Worm (Caenorhabditis elegans): ENCODE data around the gene lin-33.

The lin-33 gene

ce11 chrIV:5964286-5964685 lies 33.8 kb downstream of the lin-33 start:
- TF ChIP-seq ZK546.5 (tag; optimal IDR thresholded peaks at IDR 0.05) (no peak), lin-39 (tag; optimal IDR thresholded peaks at IDR 0.05) (peak; percentile 61)

DNA sequence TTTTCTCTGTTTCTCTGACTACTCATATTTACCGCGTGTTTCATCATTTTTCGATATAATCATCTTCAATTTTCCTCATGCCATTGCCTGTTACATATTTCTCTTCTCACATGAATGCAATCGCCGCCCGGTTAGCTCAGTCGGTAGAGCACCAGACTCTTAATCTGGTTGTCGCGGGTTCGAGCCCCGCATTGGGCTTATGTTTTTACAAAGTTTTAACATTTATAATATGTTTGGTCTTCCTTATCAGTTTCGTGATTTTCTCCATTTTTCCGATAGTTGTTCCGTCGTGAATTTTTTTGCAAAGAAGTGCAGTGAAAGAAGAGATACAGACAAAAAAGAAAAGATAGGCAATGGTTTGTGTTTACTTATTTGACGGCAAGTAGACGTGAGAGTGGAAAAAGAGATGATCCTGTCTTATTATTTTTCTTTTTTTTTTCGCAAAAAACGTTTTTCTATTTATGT lies 36.6 kb downstream of the lin-33 start:
- TF ChIP-seq aly-2 (tag; optimal IDR thresholded peaks at IDR 0.05) (no peak), nhr-76 (tag; optimal IDR thresholded peaks at IDR 0.05) (peak; percentile 63), mml-1 (tag; optimal IDR thresholded peaks at IDR 0.05) (no peak), ztf-4 (tag; optimal IDR thresholded peaks at IDR 0.05) (peak; percentile 3), lin-39 (tag; optimal IDR thresholded peaks at IDR 0.05) (peak; percentile 60), hmg-11 (tag; optimal IDR thresholded peaks at IDR 0.05) (peak; percentile 82), nhr-43 (tag; optimal IDR thresholded peaks at IDR 0.05; ENCODE audit: poor library complexity, severe bottlenecking) (peak; percentile 79), lsy-12 (tag; optimal IDR thresholded peaks at IDR 0.05) (peak; percentile 87), unc-39 (tag; optimal IDR thresholded peaks at IDR 0.05) (no peak), ceh-16 (tag; optimal IDR thresholded peaks at IDR 0.05) (no peak), unc-62 (GFP tag; optimal IDR thresholded peaks at IDR 0.05) (no peak), fkh-10 (GFP tag; optimal IDR thresholded peaks at IDR 0.05) (no peak), ceh-9 (tag; optimal IDR thresholded peaks at IDR 0.05) (no peak), nhr-237 (tag; optimal IDR thresholded peaks at IDR 0.05) (no peak), eor-1 (tag; optimal IDR thresholded peaks at IDR 0.05) (peak in 1 of 2 experiments; percentile 44), nhr-12 (tag; optimal IDR thresholded peaks at IDR 0.05) (no peak), sea-2 (GFP tag; optimal IDR thresholded peaks at IDR 0.05) (no peak), egl-27 (tag; optimal IDR thresholded peaks at IDR 0.05) (peak; percentile 62), fkh-2 (tag; optimal IDR thresholded peaks at IDR 0.05) (no peak), ZK546.5 (tag; optimal IDR thresholded peaks at IDR 0.05) (no peak), zag-1 (tag; optimal IDR thresholded peaks at IDR 0.05) (no peak), snpc-4 (tag; optimal IDR thresholded peaks at IDR 0.05) (peak; percentile 81), nfya-1 (tag; optimal IDR thresholded peaks at IDR 0.05; ENCODE audit: insufficient read depth) (peak; percentile 73), ceh-28 (tag; optimal IDR thresholded peaks at IDR 0.05) (peak; percentile 64), jun-1 (tag; optimal IDR thresholded peaks at IDR 0.05) (peak; percentile 67), fos-1 (tag; optimal IDR thresholded peaks at IDR 0.05) (peak; percentile 58), nhr-25 (tag; optimal IDR thresholded peaks at IDR 0.05) (peak; percentile 74), elt-1 (tag; optimal IDR thresholded peaks at IDR 0.05) (peak; percentile 2), nhr-23 (tag; optimal IDR thresholded peaks at IDR 0.05) (peak; percentile 43), lin-15B (tag; optimal IDR thresholded peaks at IDR 0.05) (peak; percentile 13), elt-2 (tag; optimal IDR thresholded peaks at IDR 0.05) (peak; percentile 94), pqm-1 (tag; optimal IDR thresholded peaks at IDR 0.05) (peak; percentile 95), nhr-67 (tag; optimal IDR thresholded peaks at IDR 0.05) (no peak), nhr-28 (tag; optimal IDR thresholded peaks at IDR 0.05) (no peak), tbx-2 (tag; optimal IDR thresholded peaks at IDR 0.05) (peak; percentile 66), mdl-1 (tag; optimal IDR thresholded peaks at IDR 0.05) (no peak), R02D3.7 (tag; optimal IDR thresholded peaks at IDR 0.05) (peak; percentile 21), nhr-77 (tag; optimal IDR thresholded peaks at IDR 0.05) (no peak), egl-5 (tag; optimal IDR thresholded peaks at IDR 0.05) (no peak), nhr-11 (tag; optimal IDR thresholded peaks at IDR 0.05) (no peak), ztf-11 (tag; optimal IDR thresholded peaks at IDR 0.05) (no peak), ama-1 (optimal IDR thresholded peaks at IDR 0.05) (no peak), pha-4 (tag; optimal IDR thresholded peaks at IDR 0.05) (peak; percentile 93), skn-1 (tag; optimal IDR thresholded peaks at IDR 0.05) (peak; percentile 81), elt-3 (tag; optimal IDR thresholded peaks at IDR 0.05) (peak in 2 of 3 experiments; percentile 12 to 82), ceh-82 (tag; optimal IDR thresholded peaks at IDR 0.05) (peak; percentile 28), daf-12 (tag; optimal IDR thresholded peaks at IDR 0.05) (no peak)

All from whole organism, L3 larva.